Worm (Caenorhabditis elegans) whole organism, midembryonic: ENCODE measurements around the gene F28H7.3.
A peak's percentile ranks its signal among the peaks of the same experiment; 100 is the strongest.

Experiments
- flt-1 ChIP-seq: fragments of 200-800 bp; sonication (Bioruptor generic); IDR thresholded peaks from 2 replicates; pipeline ENCODE4 v1.3.6; 2022; ENCODE audit warnings: missing genetic modification characterization, missing compliant biosample characterization
- med-1 ChIP-seq: sonication (generic microtip); optimal IDR thresholded peaks from 2 replicates; lab custom pipeline; 2017; ENCODE audit warnings: missing genetic modification characterization, mild to moderate bottlenecking, missing compliant biosample characterization, antibody characterized with exemption, missing genetic modification reagents; ENCODE audit not compliant: insufficient read depth
- tab-1 ChIP-seq: fragments of 200-800 bp; sonication (Bioruptor generic); IDR thresholded peaks from 2 replicates; pipeline ENCODE4 v1.3.6; 2022; ENCODE audit warnings: missing genetic modification characterization, missing compliant biosample characterization

DNA sequence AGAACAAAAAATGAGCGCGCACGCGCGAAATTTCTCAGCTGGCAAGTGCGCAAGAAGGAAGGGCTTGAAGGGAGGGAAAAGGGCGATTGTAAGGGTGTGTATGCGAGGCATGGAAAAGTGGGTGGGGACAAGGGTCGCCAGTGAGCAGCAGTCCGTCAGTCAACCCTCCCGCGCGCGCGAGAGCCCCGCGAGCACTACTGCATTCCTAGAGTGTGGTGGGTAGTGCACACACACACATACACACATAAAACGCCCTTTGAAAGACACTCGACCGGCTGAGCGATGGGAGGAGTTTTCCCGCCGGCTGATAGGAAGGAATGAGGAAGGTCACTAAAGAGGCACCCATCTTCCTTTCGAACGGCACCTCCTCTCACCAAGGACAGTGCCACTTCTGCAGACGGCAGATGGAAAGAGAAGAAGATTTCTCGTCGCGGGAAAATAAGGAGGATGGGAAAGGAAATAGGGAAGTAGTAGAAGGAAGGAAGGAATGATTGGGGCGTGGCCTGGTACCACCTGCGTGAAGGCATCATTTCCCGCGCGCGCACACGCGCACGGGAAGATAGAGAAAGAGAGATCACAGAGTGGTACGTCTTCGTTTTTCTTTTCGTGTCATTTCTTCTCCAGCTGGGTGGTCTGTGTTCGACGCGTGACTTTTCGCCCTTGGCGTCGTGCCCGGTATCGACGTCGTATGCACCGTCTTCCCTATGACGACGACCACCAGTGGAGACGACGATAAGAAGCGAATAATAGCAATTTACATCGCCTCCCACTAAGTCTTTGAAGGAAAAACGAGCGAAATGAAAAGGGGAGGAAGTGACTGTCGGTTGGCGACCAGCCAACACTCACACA is 33.5 kb downstream of the F28H7.3 start:
- TF ChIP-seq tab-1 (GFP tag; lab: Robert Waterston, UW), result peak; percentile 33; the same call in 1 of the 2 replicates
- no peak for TF ChIP-seq med-1 (GFP tag; lab: Kevin White, UChicago)
- peak; percentile 75 for TF ChIP-seq flt-1 (GFP tag; lab: Robert Waterston, UW)
